Fruit fly (Drosophila melanogaster): ENCODE measurements around the gene S-Lap1.

- TF ChIP-seq lola (GFP tag; optimal IDR thresholded peaks at IDR 0.05) = no peak
- no peak for TF ChIP-seq schlank (tag; optimal IDR thresholded peaks at IDR 0.05)
- no peak for TF ChIP-seq prd (optimal IDR thresholded peaks at IDR 0.05)
- TF ChIP-seq prd (GFP tag; IDR thresholded peaks at IDR 0.05) = no peak
- TF ChIP-seq slou (GFP tag; optimal IDR thresholded peaks at IDR 0.05) = no peak
- no peak for TF ChIP-seq h (optimal IDR thresholded peaks at IDR 0.05)
- TF ChIP-seq corto (GFP tag; optimal IDR thresholded peaks at IDR 0.05) = no peak
- no peak for TF ChIP-seq Nf-YA (GFP tag; IDR thresholded peaks at IDR 0.05)
- no peak for TF ChIP-seq CG33213 (GFP tag; optimal IDR thresholded peaks at IDR 0.05)
- TF ChIP-seq CG10209 (GFP tag; optimal IDR thresholded peaks at IDR 0.05) = no peak
- no peak for TF ChIP-seq ssp (GFP tag; IDR thresholded peaks at IDR 0.05)
- no peak for TF ChIP-seq disco-r (GFP tag; optimal IDR thresholded peaks at IDR 0.05)
- TF ChIP-seq CG2712 (tag; optimal IDR thresholded peaks at IDR 0.05) = no peak
- no peak for TF ChIP-seq Dip2 (GFP tag; IDR thresholded peaks at IDR 0.05)
Measured at dm6 chr3L:8655217-8655896, 38.3 kb downstream of the S-Lap1 start.

Data from whole organism, embryonic.